Worm (Caenorhabditis elegans) whole organism, mixed stage, embryonic: Measurements from ENCODE around the gene rpc-11.

ENCODE experiments used
- bed-3 ChIP-seq: fragments of 200-800 bp; sonication (Bioruptor generic); optimal IDR thresholded peaks from 3 replicates; lab custom pipeline; 2018; ENCODE audit warnings: mild to moderate bottlenecking, missing genetic modification characterization, moderate library complexity, missing compliant biosample characterization
- blmp-1 ChIP-seq: fragments of 150-350 bp; optimal IDR thresholded peaks from 2 replicates; lab custom pipeline; 2014; ENCODE audit warnings: missing biosample characterization, missing genetic modification characterization
- ceh-39 ChIP-seq: fragments of 150-350 bp; optimal IDR thresholded peaks from 2 replicates; lab custom pipeline; 2014; ENCODE audit warnings: missing biosample characterization, missing genetic modification characterization
- ceh-43 ChIP-seq: fragments of 200-800 bp; sonication (Bioruptor generic); optimal IDR thresholded peaks from 2 replicates; lab custom pipeline; 2018; ENCODE audit warnings: mild to moderate bottlenecking, missing genetic modification characterization, moderate library complexity, missing compliant biosample characterization
- ceh-83 ChIP-seq: fragments of 200-800 bp; sonication (Bioruptor generic); optimal IDR thresholded peaks from 2 replicates; lab custom pipeline; 2018; ENCODE audit warnings: mild to moderate bottlenecking, missing genetic modification characterization, missing compliant biosample characterization
- ces-1 ChIP-seq: fragments of 150-350 bp; optimal IDR thresholded peaks from 2 replicates; lab custom pipeline; 2014; ENCODE audit warnings: missing biosample characterization, missing genetic modification reagents, missing genetic modification characterization
- drap-1 ChIP-seq: fragments of 200-800 bp; sonication (Bioruptor generic); optimal IDR thresholded peaks from 3 replicates; lab custom pipeline; 2018; ENCODE audit warnings: mild to moderate bottlenecking, missing genetic modification characterization, missing compliant biosample characterization
- elt-1 ChIP-seq: sonication (generic microtip); optimal IDR thresholded peaks from 2 replicates; lab custom pipeline; 2017; ENCODE audit warnings: missing genetic modification characterization, mild to moderate bottlenecking, missing compliant biosample characterization, antibody characterized with exemption, moderate library complexity, borderline replicate concordance; ENCODE audit not compliant: insufficient read depth
- elt-3 ChIP-seq: fragments of 150-350 bp; optimal IDR thresholded peaks from 2 replicates; lab custom pipeline; 2014; ENCODE audit warnings: missing biosample characterization, missing genetic modification characterization
- flh-1 ChIP-seq: fragments of 200-800 bp; sonication (Bioruptor generic); optimal IDR thresholded peaks from 2 replicates; lab custom pipeline; 2018; ENCODE audit warnings: mild to moderate bottlenecking, missing genetic modification characterization, moderate library complexity, missing compliant biosample characterization
- ham-2 ChIP-seq: fragments of 200-800 bp; sonication (Bioruptor generic); optimal IDR thresholded peaks from 2 replicates; lab custom pipeline; 2018; ENCODE audit warnings: mild to moderate bottlenecking, missing genetic modification characterization, missing compliant biosample characterization
- hlh-1 ChIP-seq: fragments of 150-350 bp; optimal IDR thresholded peaks from 2 replicates; lab custom pipeline; 2014; ENCODE audit warnings: missing biosample characterization, missing genetic modification reagents, missing genetic modification characterization
- lin-13 ChIP-seq: fragments of 150-350 bp; optimal IDR thresholded peaks from 2 replicates; lab custom pipeline; 2014; ENCODE audit warnings: missing biosample characterization, missing genetic modification characterization
- lin-32 ChIP-seq: fragments of 200-800 bp; sonication (Bioruptor generic); optimal IDR thresholded peaks from 2 replicates; lab custom pipeline; 2018; ENCODE audit warnings: mild to moderate bottlenecking, missing genetic modification characterization, missing compliant biosample characterization
- lsy-2 ChIP-seq: fragments of 150-350 bp; optimal IDR thresholded peaks from 2 replicates; lab custom pipeline; 2014; ENCODE audit warnings: missing biosample characterization, missing genetic modification characterization
- mep-1 ChIP-seq: fragments of 150-350 bp; optimal IDR thresholded peaks from 2 replicates; lab custom pipeline; 2017; ENCODE audit warnings: missing biosample characterization, missing genetic modification reagents, missing genetic modification characterization, inconsistent platforms
- nhr-12 ChIP-seq: fragments of 150-350 bp; optimal IDR thresholded peaks from 2 replicates; lab custom pipeline; 2014; ENCODE audit warnings: missing biosample characterization, missing genetic modification characterization
- nhr-2 ChIP-seq: fragments of 150-350 bp; optimal IDR thresholded peaks from 2 replicates; lab custom pipeline; 2014; ENCODE audit warnings: missing biosample characterization, missing genetic modification characterization
- nhr-237 ChIP-seq: fragments of 150-350 bp; optimal IDR thresholded peaks from 2 replicates; lab custom pipeline; 2014; ENCODE audit warnings: missing biosample characterization, missing genetic modification characterization
- nhr-28 ChIP-seq: fragments of 150-350 bp; optimal IDR thresholded peaks from 2 replicates; lab custom pipeline; 2014; ENCODE audit warnings: missing biosample characterization, missing genetic modification characterization
- nhr-76 ChIP-seq: sonication (generic microtip); optimal IDR thresholded peaks from 2 replicates; lab custom pipeline; 2017; ENCODE audit warnings: missing biosample characterization, missing genetic modification characterization
- pha-4 ChIP-seq: fragments of 150-350 bp; optimal IDR thresholded peaks from 2 replicates; lab custom pipeline; 2018; ENCODE audit warnings: missing biosample characterization, missing genetic modification reagents, missing genetic modification characterization
- sem-2 ChIP-seq: fragments of 200-800 bp; sonication (Bioruptor generic); optimal IDR thresholded peaks from 2 replicates; lab custom pipeline; 2018; ENCODE audit warnings: mild to moderate bottlenecking, missing genetic modification characterization, missing compliant biosample characterization
- snpc-4 ChIP-seq: fragments of 150-350 bp; optimal IDR thresholded peaks from 2 replicates; lab custom pipeline; 2014; ENCODE audit warnings: missing biosample characterization, missing genetic modification characterization
- sptf-1 ChIP-seq: sonication (generic microtip); optimal IDR thresholded peaks from 2 replicates; lab custom pipeline; 2017; ENCODE audit warnings: mild to moderate bottlenecking, missing genetic modification characterization, moderate library complexity, missing compliant biosample characterization
- unc-120 ChIP-seq: sonication (generic microtip); optimal IDR thresholded peaks from 2 replicates; lab custom pipeline; 2017; ENCODE audit warnings: missing genetic modification characterization, missing compliant biosample characterization; ENCODE audit not compliant: poor library complexity, severe bottlenecking
- unc-62 ChIP-seq: fragments of 150-350 bp; optimal IDR thresholded peaks from 2 replicates; lab custom pipeline; 2014; ENCODE audit warnings: missing biosample characterization, missing genetic modification reagents, missing genetic modification characterization
- ztf-11 ChIP-seq: fragments of 150-350 bp; optimal IDR thresholded peaks from 2 replicates; lab custom pipeline; 2014; ENCODE audit warnings: missing biosample characterization, missing genetic modification characterization

Gene rpc-11

DNA sequence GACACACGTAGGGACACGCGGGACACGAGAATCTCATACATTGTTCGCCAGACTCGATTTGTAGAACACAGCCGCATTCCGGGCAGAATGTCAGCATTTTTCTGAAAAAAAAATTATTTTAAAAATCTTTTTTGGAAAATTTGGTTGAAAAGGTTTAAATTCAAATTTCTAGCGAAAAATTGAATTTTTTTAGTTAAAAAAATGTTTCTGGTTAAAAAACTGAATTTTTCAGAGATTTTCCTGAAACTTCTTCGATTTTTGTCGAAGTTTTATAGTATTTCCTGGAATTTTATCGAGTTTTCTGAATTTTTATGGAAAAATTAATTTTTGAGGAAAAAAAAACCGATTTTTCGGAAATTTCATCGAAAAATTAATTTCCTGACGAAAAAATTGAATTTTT is at the start of gene rpc-11:
TSS of gene rpc-11 (minus strand) at position 101 of the 400 bp plus-strand sequence.
- no peak for TF ChIP-seq ztf-11 (tag; lab: Kevin White, UChicago)
- no peak for TF ChIP-seq lsy-2 (tag; lab: Kevin White, UChicago)
- no peak for TF ChIP-seq drap-1 (GFP tag; lab: Kevin White, UChicago)
- TF ChIP-seq ceh-39, result no peak
- TF ChIP-seq, all 35 proteins: peak for 0

- TF ChIP-seq lsy-2 (tag; lab: Kevin White, UChicago), result no peak
- no peak for TF ChIP-seq unc-62 (GFP tag; lab: Kevin White, UChicago)
- TF ChIP-seq sptf-1 (tag; lab: Kevin White, UChicago), result no peak
- TF ChIP-seq ztf-11 (tag; lab: Kevin White, UChicago), result no peak
- no peak for TF ChIP-seq ceh-43 (GFP tag; lab: Kevin White, UChicago)
- TF ChIP-seq hlh-1, result no peak
- no peak for TF ChIP-seq mep-1
- no peak for TF ChIP-seq ceh-83 (GFP tag; lab: Kevin White, UChicago)
- no peak for TF ChIP-seq lin-32 (GFP tag; lab: Kevin White, UChicago)
- no peak for TF ChIP-seq snpc-4 (tag; lab: Kevin White, UChicago)
- TF ChIP-seq flh-1 (GFP tag; lab: Kevin White, UChicago), result no peak
- TF ChIP-seq drap-1 (GFP tag; lab: Kevin White, UChicago), result no peak
- TF ChIP-seq unc-120 (tag; lab: Kevin White, UChicago), result no peak
- TF ChIP-seq bed-3 (GFP tag; lab: Kevin White, UChicago), result no peak
- TF ChIP-seq lin-13 (tag; lab: Kevin White, UChicago), result no peak
- TF ChIP-seq ceh-39, result no peak
- TF ChIP-seq nhr-28 (tag; lab: Kevin White, UChicago), result no peak
- TF ChIP-seq pha-4 (tag; lab: Kevin White, UChicago), result no peak
- TF ChIP-seq nhr-2 (tag; lab: Kevin White, UChicago), result no peak
- no peak for TF ChIP-seq nhr-76 (tag; lab: Kevin White, UChicago)
- TF ChIP-seq, all 35 proteins: peak for 0
These were observed 49.6 kb upstream of the rpc-11 start for ce11 chrIV:1459419-1459818.

DNA sequence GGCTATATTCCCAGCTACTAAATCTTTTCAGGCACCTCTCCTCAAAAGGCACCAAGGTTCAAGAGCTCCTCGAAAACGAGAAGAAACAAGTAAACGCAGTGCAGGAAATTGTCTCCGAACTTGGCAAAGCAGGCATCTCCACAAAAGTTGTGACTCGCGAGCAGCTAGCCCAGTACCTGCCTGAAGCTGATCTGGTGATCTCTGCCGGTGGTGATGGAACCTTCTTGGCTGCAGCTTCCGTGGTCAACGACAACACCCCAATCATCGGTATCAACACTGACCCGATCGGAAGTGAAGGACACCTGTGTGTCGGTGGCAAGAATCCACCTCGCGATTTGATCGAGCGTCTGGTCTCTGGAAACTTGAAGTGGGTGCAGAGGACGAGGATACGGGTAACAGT is 48.4 kb upstream of the rpc-11 start:
- no peak for TF ChIP-seq blmp-1 (tag; lab: Kevin White, UChicago)
- TF ChIP-seq hlh-1, result no peak
- no peak for TF ChIP-seq pha-4 (tag; lab: Kevin White, UChicago)
- TF ChIP-seq lin-32 (GFP tag; lab: Kevin White, UChicago), result no peak
- no peak for TF ChIP-seq nhr-12
- no peak for TF ChIP-seq ceh-43 (GFP tag; lab: Kevin White, UChicago)
- no peak for TF ChIP-seq lin-13 (tag; lab: Kevin White, UChicago)
- TF ChIP-seq ztf-11 (tag; lab: Kevin White, UChicago), result no peak
- TF ChIP-seq mep-1, result no peak

- TF ChIP-seq sem-2 (GFP tag; lab: Kevin White, UChicago), result no peak
- no peak for TF ChIP-seq unc-120 (tag; lab: Kevin White, UChicago)
- no peak for TF ChIP-seq ceh-39
- no peak for TF ChIP-seq bed-3 (GFP tag; lab: Kevin White, UChicago)
- no peak for TF ChIP-seq nhr-237 (tag; lab: Kevin White, UChicago)
- no peak for TF ChIP-seq nhr-76 (tag; lab: Kevin White, UChicago)
- TF ChIP-seq nhr-2 (tag; lab: Kevin White, UChicago), result no peak
- no peak for TF ChIP-seq ztf-11 (tag; lab: Kevin White, UChicago)
- TF ChIP-seq elt-1 (tag; lab: Kevin White, UChicago), result no peak
- no peak for TF ChIP-seq ces-1
- TF ChIP-seq pha-4 (tag; lab: Kevin White, UChicago), result no peak
- TF ChIP-seq lin-32 (GFP tag; lab: Kevin White, UChicago), result no peak
- no peak for TF ChIP-seq elt-3 (tag; lab: Kevin White, UChicago)
These were observed 46.9 kb upstream of the rpc-11 start, which contains the start of gene nadk-1 for ce11 chrIV:1456775-1457174. Gene nadk-1, plus strand, starts transcription at chrIV:1457075.

- TF ChIP-seq nhr-12, result no peak
- no peak for TF ChIP-seq elt-3 (tag; lab: Kevin White, UChicago)
- TF ChIP-seq, all 35 proteins: peak for 0
These were observed 45.2 kb upstream of the rpc-11 start for ce11 chrIV:1455006-1455405.

DNA sequence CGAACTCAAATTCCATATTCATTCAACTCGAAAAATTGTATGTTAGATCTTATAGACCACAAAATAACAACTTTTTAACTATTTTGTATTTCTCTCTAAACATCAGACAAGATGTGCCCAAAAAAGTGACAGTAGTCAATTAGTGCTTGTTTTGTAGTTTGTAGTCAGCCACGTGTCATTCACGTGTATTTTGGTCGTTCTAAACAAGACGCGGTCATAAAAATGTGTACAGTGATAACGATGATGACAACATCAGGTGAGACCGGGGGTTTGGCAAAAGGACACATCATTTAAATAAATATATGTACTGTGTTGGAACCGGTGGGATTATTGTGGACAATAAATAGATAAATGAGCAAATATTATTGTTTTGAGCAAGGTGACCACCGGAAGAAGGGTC is 44.4 kb upstream of the rpc-11 start:
- TF ChIP-seq ham-2 (GFP tag; lab: Kevin White, UChicago), result no peak
- peak; percentile 13 for TF ChIP-seq nhr-28 (tag; lab: Kevin White, UChicago)
